Worm (Caenorhabditis elegans) whole organism, L2 larva: ENCODE results near the gene ipla-2.

Source experiments
- C34F6.9 ChIP-seq: fragments of 150-350 bp; optimal IDR thresholded peaks from 2 replicates; lab custom pipeline; 2014; ENCODE audit warnings: missing biosample characterization, missing genetic modification characterization
- F13H6.1 ChIP-seq: sonication (generic microtip); optimal IDR thresholded peaks from 2 replicates; lab custom pipeline; 2016; ENCODE audit warnings: missing genetic modification characterization, missing compliant biosample characterization
- R02D3.7 ChIP-seq: fragments of 150-350 bp; optimal IDR thresholded peaks from 2 replicates; lab custom pipeline; 2014; ENCODE audit warnings: missing biosample characterization, missing genetic modification characterization
- Y55F3AM.14 ChIP-seq: fragments of 200-800 bp; sonication (Bioruptor generic); optimal IDR thresholded peaks from 2 replicates; lab custom pipeline; 2018; ENCODE audit warnings: mild to moderate bottlenecking, missing genetic modification characterization, missing compliant biosample characterization
- alr-1 ChIP-seq: fragments of 150-350 bp; optimal IDR thresholded peaks from 2 replicates; lab custom pipeline; 2014; ENCODE audit warnings: missing biosample characterization, missing genetic modification characterization
- aly-2 ChIP-seq: fragments of 150-350 bp; optimal IDR thresholded peaks from 2 replicates; lab custom pipeline; 2014; ENCODE audit warnings: missing biosample characterization, missing genetic modification characterization
- ceh-16 ChIP-seq: fragments of 150-350 bp; optimal IDR thresholded peaks from 2 replicates; lab custom pipeline; 2014; ENCODE audit warnings: missing biosample characterization, missing genetic modification characterization
- ceh-82 ChIP-seq: fragments of 150-350 bp; optimal IDR thresholded peaks from 2 replicates; lab custom pipeline; 2014; ENCODE audit warnings: missing biosample characterization, missing genetic modification characterization
- crh-2 ChIP-seq: sonication (generic microtip); optimal IDR thresholded peaks from 2 replicates; lab custom pipeline; 2017; ENCODE audit warnings: missing biosample characterization, missing genetic modification characterization
- dmd-4 ChIP-seq: sonication (generic microtip); optimal IDR thresholded peaks from 2 replicates; lab custom pipeline; 2017; ENCODE audit warnings: missing biosample characterization, missing genetic modification characterization
- elt-1 ChIP-seq: fragments of 150-350 bp; optimal IDR thresholded peaks from 2 replicates; lab custom pipeline; 2014; ENCODE audit warnings: missing biosample characterization, missing genetic modification characterization
- fos-1 ChIP-seq: fragments of 150-350 bp; optimal IDR thresholded peaks from 2 replicates; lab custom pipeline; 2014; ENCODE audit warnings: missing biosample characterization, missing genetic modification characterization
- gmeb-1 ChIP-seq: fragments of 150-350 bp; optimal IDR thresholded peaks from 2 replicates; lab custom pipeline; 2014; ENCODE audit warnings: missing biosample characterization, missing genetic modification characterization
- lin-11 ChIP-seq: fragments of 150-350 bp; sonication (generic microtip); optimal IDR thresholded peaks from 2 replicates; lab custom pipeline; 2014; ENCODE audit warnings: missing biosample characterization, missing genetic modification characterization, inconsistent platforms, mixed read lengths
- lin-13 ChIP-seq: fragments of 150-350 bp; optimal IDR thresholded peaks from 2 replicates; lab custom pipeline; 2014; ENCODE audit warnings: missing biosample characterization, missing genetic modification reagents, missing genetic modification characterization
- lin-39 ChIP-seq: fragments of 150-350 bp; optimal IDR thresholded peaks from 2 replicates; lab custom pipeline; 2014; ENCODE audit warnings: missing biosample characterization, missing genetic modification reagents, missing genetic modification characterization
- lsy-2 ChIP-seq, 2 experiments: fragments of 150-350 bp in 1 of 2; sonication (generic microtip) in 1 of 2; optimal IDR thresholded peaks; 2 replicates each; lab custom pipeline; 2014 to 2017; ENCODE audit warnings: missing biosample characterization in 2 of 2, missing genetic modification characterization in 2 of 2
- mdl-1 ChIP-seq, 2 experiments: fragments of 150-350 bp in 1 of 2; sonication (generic microtip) in 1 of 2; optimal IDR thresholded peaks; 2 replicates each; lab custom pipeline; 2017; ENCODE audit warnings: missing biosample characterization in 2 of 2, missing genetic modification characterization in 2 of 2
- nhr-10 ChIP-seq: sonication (generic microtip); optimal IDR thresholded peaks from 2 replicates; lab custom pipeline; 2017; ENCODE audit warnings: missing biosample characterization, missing genetic modification characterization
- nhr-11 ChIP-seq: fragments of 150-350 bp; optimal IDR thresholded peaks from 2 replicates; lab custom pipeline; 2014; ENCODE audit warnings: missing biosample characterization, missing genetic modification characterization
- nhr-6 ChIP-seq: fragments of 150-350 bp; optimal IDR thresholded peaks from 2 replicates; lab custom pipeline; 2014; ENCODE audit warnings: missing biosample characterization, missing genetic modification characterization
- nhr-77 ChIP-seq: fragments of 150-350 bp; optimal IDR thresholded peaks from 2 replicates; lab custom pipeline; 2014; ENCODE audit warnings: missing biosample characterization, missing genetic modification characterization
- peb-1 ChIP-seq: fragments of 150-350 bp; optimal IDR thresholded peaks from 2 replicates; lab custom pipeline; 2014; ENCODE audit warnings: missing biosample characterization, missing genetic modification characterization
- sem-4 ChIP-seq: fragments of 150-350 bp; optimal IDR thresholded peaks from 2 replicates; lab custom pipeline; 2014; ENCODE audit warnings: missing biosample characterization, missing genetic modification reagents, missing genetic modification characterization
- sma-3 ChIP-seq: sonication (generic microtip); optimal IDR thresholded peaks from 2 replicates; lab custom pipeline; 2016; ENCODE audit warnings: missing genetic modification reagents, missing genetic modification characterization, missing compliant biosample characterization
- sma-9 ChIP-seq, 2 experiments: fragments of 150-350 bp in 1 of 2; sonication (generic microtip) in 1 of 2; optimal IDR thresholded peaks; 2 replicates each; lab custom pipeline; 2014 to 2016; ENCODE audit warnings: missing genetic modification characterization in 2 of 2, mild to moderate bottlenecking in 1 of 2, missing biosample characterization in 1 of 2, missing compliant biosample characterization in 1 of 2, missing genetic modification reagents in 1 of 2, moderate library complexity in 1 of 2
- snpc-4 ChIP-seq: fragments of 150-350 bp; optimal IDR thresholded peaks from 2 replicates; lab custom pipeline; 2014; ENCODE audit warnings: missing biosample characterization, missing genetic modification characterization
- unc-39 ChIP-seq: fragments of 150-350 bp; optimal IDR thresholded peaks from 2 replicates; lab custom pipeline; 2014; ENCODE audit warnings: missing biosample characterization, missing genetic modification characterization
- unc-55 ChIP-seq: fragments of 150-350 bp; sonication (generic microtip); optimal IDR thresholded peaks from 3 replicates; lab custom pipeline; 2014; ENCODE audit warnings: missing biosample characterization, missing genetic modification reagents, missing genetic modification characterization
- zag-1 ChIP-seq: fragments of 150-350 bp; optimal IDR thresholded peaks from 2 replicates; lab custom pipeline; 2014; ENCODE audit warnings: missing biosample characterization, missing genetic modification characterization
- ztf-11 ChIP-seq: sonication (generic microtip); optimal IDR thresholded peaks from 2 replicates; lab custom pipeline; 2017; ENCODE audit warnings: missing biosample characterization, missing genetic modification characterization
- ztf-4 ChIP-seq: fragments of 150-350 bp; optimal IDR thresholded peaks from 2 replicates; lab custom pipeline; 2014; ENCODE audit warnings: missing biosample characterization, missing genetic modification characterization

The ipla-2 gene

ce11 chrX:9805426-9805825 is 32.4 kb downstream of the ipla-2 start:
- TF ChIP-seq dmd-4 (tag; lab: Kevin White, UChicago), result no peak
- TF ChIP-seq F13H6.1 (tag; lab: Kevin White, UChicago), result no peak
- TF ChIP-seq snpc-4 (tag; lab: Kevin White, UChicago), result no peak
- TF ChIP-seq lin-11 (tag; lab: Kevin White, UChicago), result no peak
- no peak for TF ChIP-seq mdl-1 (tag; optimal IDR thresholded peaks at IDR 0.05; lab: Kevin White, UChicago)
- TF ChIP-seq R02D3.7 (tag; lab: Kevin White, UChicago), result no peak
- TF ChIP-seq aly-2 (tag; lab: Kevin White, UChicago), result no peak
- TF ChIP-seq sma-9 (GFP tag; optimal IDR thresholded peaks at IDR 0.05; lab: Kevin White, UChicago), result peak; percentile 8
- no peak for TF ChIP-seq sma-9 (tag; optimal IDR thresholded peaks at IDR 0.05; lab: Kevin White, UChicago)
- TF ChIP-seq lsy-2 (tag; optimal IDR thresholded peaks at IDR 0.05; lab: Kevin White, UChicago), result no peak

- no peak for TF ChIP-seq nhr-6 (tag; lab: Kevin White, UChicago)
- no peak for TF ChIP-seq nhr-10 (tag; lab: Kevin White, UChicago)
- no peak for TF ChIP-seq gmeb-1 (tag; lab: Kevin White, UChicago)
- TF ChIP-seq lin-13, result no peak
- TF ChIP-seq elt-1, result no peak
- no peak for TF ChIP-seq ztf-4 (tag; lab: Kevin White, UChicago)
- TF ChIP-seq aly-2 (tag; lab: Kevin White, UChicago), result no peak
- TF ChIP-seq Y55F3AM.14 (GFP tag; lab: Kevin White, UChicago), result no peak
- TF ChIP-seq fos-1 (tag; lab: Kevin White, UChicago), result no peak
- no peak for TF ChIP-seq sem-4
- no peak for TF ChIP-seq alr-1 (tag; lab: Kevin White, UChicago)
- TF ChIP-seq R02D3.7 (tag; lab: Kevin White, UChicago), result no peak
- TF ChIP-seq sma-3, result no peak
Measured at ce11 chrX:9804735-9805134, 33.1 kb downstream of the ipla-2 start.

ce11 chrX:9803603-9804002 is 34.2 kb downstream of the ipla-2 start:
- TF ChIP-seq sma-9 (GFP tag; optimal IDR thresholded peaks at IDR 0.05; lab: Kevin White, UChicago) (peak; percentile 60), sma-9 (tag; optimal IDR thresholded peaks at IDR 0.05; lab: Kevin White, UChicago) (no peak), zag-1 (tag; lab: Kevin White, UChicago) (no peak)
- TF ChIP-seq, all 48 proteins: peak for 1

- no peak for TF ChIP-seq nhr-10 (tag; lab: Kevin White, UChicago)
- TF ChIP-seq C34F6.9, result peak; percentile 11
- TF ChIP-seq sma-3, result no peak
- TF ChIP-seq ceh-16 (tag; lab: Kevin White, UChicago), result no peak
- no peak for TF ChIP-seq gmeb-1 (tag; lab: Kevin White, UChicago)
- TF ChIP-seq unc-55, result peak; percentile 31
- TF ChIP-seq nhr-11 (tag; lab: Kevin White, UChicago), result no peak
- TF ChIP-seq, all 48 proteins: peak for 2
Measured at ce11 chrX:9798530-9798929, 39.3 kb downstream of the ipla-2 start, which contains the start of gene F36G3.3. TSS of gene F36G3.3 (plus strand) at chrX:9798835.

ce11 chrX:9796063-9796462 is 41.8 kb downstream of the ipla-2 start:
- TF ChIP-seq mdl-1 (tag; optimal IDR thresholded peaks at IDR 0.05; lab: Kevin White, UChicago), result no peak
- no peak for TF ChIP-seq sem-4
- no peak for TF ChIP-seq ceh-16 (tag; lab: Kevin White, UChicago)
- TF ChIP-seq lin-39, result no peak
- no peak for TF ChIP-seq nhr-77 (tag; lab: Kevin White, UChicago)
- no peak for TF ChIP-seq unc-39 (tag; lab: Kevin White, UChicago)
- TF ChIP-seq ceh-82 (tag; lab: Kevin White, UChicago), result no peak
- no peak for TF ChIP-seq nhr-11 (tag; lab: Kevin White, UChicago)
- no peak for TF ChIP-seq peb-1 (tag; lab: Kevin White, UChicago)
- no peak for TF ChIP-seq aly-2 (tag; lab: Kevin White, UChicago)
- no peak for TF ChIP-seq ztf-11
- no peak for TF ChIP-seq gmeb-1 (tag; lab: Kevin White, UChicago)
- no peak for TF ChIP-seq lin-11 (tag; lab: Kevin White, UChicago)
- no peak for TF ChIP-seq crh-2
- TF ChIP-seq C34F6.9, result no peak
- no peak for TF ChIP-seq sma-3

ce11 chrX:9795579-9795978 is 42.3 kb downstream of the ipla-2 start:
- TF ChIP-seq fos-1 (tag; lab: Kevin White, UChicago) (peak; percentile 30), elt-1 (no peak), zag-1 (tag; lab: Kevin White, UChicago) (no peak)
